Worm (Caenorhabditis elegans) whole organism, young adult: Measurements from ENCODE around the gene gpa-11.

Experiments
- F57A8.1 ChIP-seq: fragments of 200-800 bp; sonication (Bioruptor generic); optimal IDR thresholded peaks from 2 replicates; lab custom pipeline; 2018; ENCODE audit warnings: mild to moderate bottlenecking, missing genetic modification characterization, moderate library complexity, missing compliant biosample characterization
- ama-1 ChIP-seq, 3 experiments: fragments of 150-350 bp in 1 of 3; sonication (generic microtip) in 2 of 3; optimal IDR thresholded peaks; 2 replicates each; lab custom pipeline; 2014 to 2018; ENCODE audit warnings: missing biosample characterization in 2 of 3, missing genetic modification characterization in 2 of 3, missing genetic modification reagents in 2 of 3
- athp-1 ChIP-seq: sonication (generic microtip); optimal IDR thresholded peaks from 2 replicates; lab custom pipeline; 2017; ENCODE audit warnings: mild to moderate bottlenecking, missing genetic modification characterization, missing compliant biosample characterization
- rcor-1 ChIP-seq: fragments of 200-800 bp; sonication (Bioruptor generic); IDR thresholded peaks from 2 replicates; pipeline ENCODE4 v1.3.6; 2022; ENCODE audit warnings: missing genetic modification reagents, missing genetic modification characterization, missing compliant biosample characterization

DNA sequence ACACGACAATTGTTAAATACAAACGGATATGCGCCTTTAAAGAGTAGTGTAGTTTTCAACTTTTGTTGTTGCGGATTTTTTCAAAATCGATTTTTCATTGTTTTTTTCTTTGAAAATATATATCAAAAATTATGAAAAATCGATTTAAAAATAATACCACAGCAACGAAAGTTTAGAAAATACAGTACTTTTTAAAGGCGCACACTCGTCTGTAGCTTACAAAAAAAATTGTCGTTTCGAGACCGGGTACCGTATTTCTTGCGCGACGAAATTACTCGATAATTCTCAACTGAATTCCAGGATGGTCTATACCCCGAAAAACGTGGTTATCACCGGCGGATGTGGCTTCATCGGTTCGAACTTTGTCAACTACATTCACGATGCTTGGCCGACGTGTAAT lies 47.8 kb downstream of the gpa-11 start, which contains the start of gene rml-4:
- TF ChIP-seq athp-1 (tag; lab: Kevin White, UChicago) (no peak), F57A8.1 (GFP tag; lab: Kevin White, UChicago) (no peak), ama-1 (optimal IDR thresholded peaks at IDR 0.05; lab: Kevin White, UChicago) (no peak), ama-1 (GFP tag; optimal IDR thresholded peaks at IDR 0.05; lab: Kevin White, UChicago) (no peak), rcor-1 (GFP tag; lab: Robert Waterston, UW) (no peak)
